Worm (Caenorhabditis elegans): Measurements from ENCODE around the gene B0034.7.

- TF ChIP-seq ztf-23 (GFP tag; IDR thresholded peaks at IDR 0.05), result no peak
- no peak for TF ChIP-seq flt-1 (GFP tag; IDR thresholded peaks at IDR 0.05)
- no peak for TF ChIP-seq med-1 (GFP tag; optimal IDR thresholded peaks at IDR 0.05; ENCODE audit: insufficient read depth)
- no peak for TF ChIP-seq cog-1 (tag; optimal IDR thresholded peaks at IDR 0.05)
- no peak for TF ChIP-seq tab-1 (GFP tag; IDR thresholded peaks at IDR 0.05)
- no peak for TF ChIP-seq ztf-29 (GFP tag; IDR thresholded peaks at IDR 0.05)
- TF ChIP-seq ref-1 (GFP tag; conservative IDR thresholded peaks at IDR 0.05), result no peak
Observed at ce11 chrII:5952214-5952613, 9.2 kb upstream of the B0034.7 start.

Data from whole organism, midembryonic.